Fruit fly (Drosophila melanogaster) whole organism, embryonic: ENCODE results near the gene CG46303.
A peak's percentile ranks its signal among the peaks of the same experiment; 100 is the strongest.

ENCODE experiments used
- Abd-B ChIP-seq: fragments of 200-800 bp; sonication (Bioruptor generic); optimal IDR thresholded peaks from 2 replicates; lab custom pipeline; 2018; ENCODE audit warnings: missing biosample characterization, mild to moderate bottlenecking, missing genetic modification characterization, moderate library complexity
- Atf3 ChIP-seq: fragments of 200-800 bp; sonication (Bioruptor generic); optimal IDR thresholded peaks from 3 replicates; lab custom pipeline; 2016; ENCODE audit warnings: missing biosample characterization, missing genetic modification characterization
- BtbVII ChIP-seq: fragments of 200-800 bp; sonication (Bioruptor generic); optimal IDR thresholded peaks from 3 replicates; lab custom pipeline; 2017; ENCODE audit warnings: missing biosample characterization, mild to moderate bottlenecking, missing genetic modification characterization
- CG12071 ChIP-seq: fragments of 200-800 bp; sonication (Bioruptor generic); optimal IDR thresholded peaks from 3 replicates; lab custom pipeline; 2018; ENCODE audit warnings: missing biosample characterization, mild to moderate bottlenecking, missing genetic modification characterization
- CG1603 ChIP-seq: fragments of 200-800 bp; sonication (Bioruptor generic); optimal IDR thresholded peaks from 2 replicates; lab custom pipeline; 2019; ENCODE audit warnings: missing biosample characterization, mild to moderate bottlenecking, missing genetic modification characterization, moderate library complexity
- CG16815 ChIP-seq: fragments of 200-800 bp; sonication (Bioruptor generic); optimal IDR thresholded peaks from 3 replicates; lab custom pipeline; 2017; ENCODE audit warnings: missing biosample characterization, mild to moderate bottlenecking, missing genetic modification characterization
- CG17568 ChIP-seq: fragments of 200-800 bp; sonication (Bioruptor generic); optimal IDR thresholded peaks from 2 replicates; lab custom pipeline; 2018; ENCODE audit warnings: missing biosample characterization, mild to moderate bottlenecking, missing genetic modification characterization, moderate library complexity
- CG30403 ChIP-seq: fragments of 200-800 bp; sonication (Bioruptor generic); optimal IDR thresholded peaks from 3 replicates; lab custom pipeline; 2016; ENCODE audit warnings: missing biosample characterization, missing genetic modification characterization
- CG3163 ChIP-seq: fragments of 200-800 bp; sonication (Bioruptor generic); optimal IDR thresholded peaks from 3 replicates; lab custom pipeline; 2016; ENCODE audit warnings: missing biosample characterization, missing genetic modification characterization
- CG5245 ChIP-seq: fragments of 200-800 bp; sonication (Bioruptor generic); optimal IDR thresholded peaks from 3 replicates; lab custom pipeline; 2016; ENCODE audit warnings: missing biosample characterization, missing genetic modification characterization
- CG6765 ChIP-seq: fragments of 200-800 bp; sonication (Bioruptor generic); optimal IDR thresholded peaks from 3 replicates; lab custom pipeline; 2017; ENCODE audit warnings: missing biosample characterization, mild to moderate bottlenecking, missing genetic modification characterization
- CG8281 ChIP-seq: fragments of 200-800 bp; sonication (Bioruptor generic); optimal IDR thresholded peaks from 2 replicates; lab custom pipeline; 2018; ENCODE audit warnings: missing biosample characterization, mild to moderate bottlenecking, missing genetic modification characterization, moderate library complexity
- CG8359 ChIP-seq: fragments of 200-800 bp; sonication (Bioruptor generic); optimal IDR thresholded peaks from 2 replicates; lab custom pipeline; 2017; ENCODE audit warnings: missing biosample characterization, mild to moderate bottlenecking, missing genetic modification characterization, borderline replicate concordance
- CG9797 ChIP-seq: fragments of 200-800 bp; sonication (Bioruptor generic); optimal IDR thresholded peaks from 3 replicates; lab custom pipeline; 2018; ENCODE audit warnings: missing biosample characterization, mild to moderate bottlenecking, missing genetic modification characterization
- Dek ChIP-seq: fragments of 200-800 bp; sonication (Bioruptor generic); optimal IDR thresholded peaks from 3 replicates; lab custom pipeline; 2019; ENCODE audit warnings: missing biosample characterization, mild to moderate bottlenecking, missing genetic modification characterization, moderate library complexity
- GATAe ChIP-seq: fragments of 200-800 bp; sonication (Bioruptor generic); conservative IDR thresholded peaks from 2 replicates; pipeline ENCODE4 v1.3.6; 2022; ENCODE audit warnings: missing biosample characterization, missing genetic modification characterization
- HLH54F ChIP-seq: fragments of 200-800 bp; sonication (Bioruptor generic); optimal IDR thresholded peaks from 3 replicates; lab custom pipeline; 2016; ENCODE audit warnings: missing biosample characterization, missing genetic modification characterization
- Lim3 ChIP-seq: fragments of 200-800 bp; sonication (Bioruptor generic); IDR thresholded peaks from 2 replicates; pipeline ENCODE4 v1.3.6; 2022; ENCODE audit warnings: missing biosample characterization, missing genetic modification characterization
- Mes4 ChIP-seq: fragments of 200-800 bp; sonication (Bioruptor generic); optimal IDR thresholded peaks from 2 replicates; lab custom pipeline; 2016; ENCODE audit warnings: missing biosample characterization, missing genetic modification characterization
- NC2β ChIP-seq: fragments of 200-800 bp; sonication (Bioruptor generic); optimal IDR thresholded peaks from 2 replicates; lab custom pipeline; 2016; ENCODE audit warnings: missing biosample characterization, missing genetic modification characterization
- NK7.1 ChIP-seq: fragments of 200-800 bp; sonication (Bioruptor generic); optimal IDR thresholded peaks from 3 replicates; lab custom pipeline; 2016; ENCODE audit warnings: missing biosample characterization, missing genetic modification characterization
- Neu2 ChIP-seq: fragments of 200-800 bp; sonication (Bioruptor generic); optimal IDR thresholded peaks from 3 replicates; lab custom pipeline; 2016; ENCODE audit warnings: missing biosample characterization, missing genetic modification characterization, borderline replicate concordance
- Nf-YA ChIP-seq: fragments of 200-800 bp; sonication (Bioruptor generic); IDR thresholded peaks from 2 replicates; pipeline ENCODE4 v1.3.6; 2022; ENCODE audit warnings: missing biosample characterization, missing genetic modification characterization
- Rfx ChIP-seq: fragments of 200-800 bp; sonication (Bioruptor generic); IDR thresholded peaks from 2 replicates; pipeline ENCODE4 v1.3.6; 2022; ENCODE audit warnings: missing biosample characterization, missing genetic modification characterization
- Scr ChIP-seq: fragments of 200-800 bp; sonication (Bioruptor generic); IDR thresholded peaks from 2 replicates; pipeline ENCODE4 v1.3.6; 2022; ENCODE audit warnings: missing biosample characterization, missing genetic modification characterization; ENCODE audit not compliant: partially characterized antibody
- Sry-δ ChIP-seq: fragments of 200-800 bp; sonication (Bioruptor generic); optimal IDR thresholded peaks from 2 replicates; lab custom pipeline; 2016; ENCODE audit warnings: missing biosample characterization, missing genetic modification characterization
- Ssrp ChIP-seq: fragments of 200-800 bp; sonication (Bioruptor generic); optimal IDR thresholded peaks from 2 replicates; lab custom pipeline; 2018; ENCODE audit warnings: missing biosample characterization, mild to moderate bottlenecking, missing genetic modification characterization, moderate library complexity
- Taf1 ChIP-seq: fragments of 200-800 bp; sonication (Bioruptor generic); IDR thresholded peaks from 2 replicates; pipeline ENCODE4 v1.3.6; 2022; ENCODE audit warnings: missing biosample characterization, missing genetic modification characterization
- Xrp1 ChIP-seq: fragments of 200-800 bp; sonication (Bioruptor generic); IDR thresholded peaks from 2 replicates; pipeline ENCODE4 v1.3.6; 2022; ENCODE audit warnings: missing biosample characterization, missing genetic modification characterization
- ap ChIP-seq: fragments of 200-800 bp; sonication (Bioruptor generic); IDR thresholded peaks from 2 replicates; pipeline ENCODE4 v1.3.6; 2022; ENCODE audit warnings: missing biosample characterization, missing genetic modification characterization
- ato ChIP-seq: fragments of 200-800 bp; sonication (Bioruptor generic); IDR thresholded peaks from 2 replicates; pipeline ENCODE4 v1.3.6; 2022; ENCODE audit warnings: missing biosample characterization, missing genetic modification characterization; ENCODE audit not compliant: partially characterized antibody
- btn ChIP-seq: fragments of 200-800 bp; sonication (Bioruptor generic); optimal IDR thresholded peaks from 2 replicates; lab custom pipeline; 2016; ENCODE audit warnings: missing biosample characterization, missing genetic modification characterization
- chm ChIP-seq: fragments of 200-800 bp; sonication (Bioruptor generic); IDR thresholded peaks from 2 replicates; pipeline ENCODE4 v1.3.6; 2022; ENCODE audit warnings: missing biosample characterization, missing genetic modification characterization
- crol ChIP-seq: fragments of 200-800 bp; sonication (Bioruptor generic); IDR thresholded peaks from 2 replicates; pipeline ENCODE4 v1.3.6; 2022; ENCODE audit warnings: missing biosample characterization, missing genetic modification characterization
- dimm ChIP-seq: fragments of 200-800 bp; sonication (Bioruptor generic); IDR thresholded peaks from 2 replicates; pipeline ENCODE4 v1.3.6; 2022; ENCODE audit warnings: missing biosample characterization, missing genetic modification characterization
- gsb-n ChIP-seq: fragments of 200-800 bp; sonication (Bioruptor generic); optimal IDR thresholded peaks from 3 replicates; lab custom pipeline; 2018; ENCODE audit warnings: missing biosample characterization, mild to moderate bottlenecking, missing genetic modification characterization
- h ChIP-seq: fragments of >200 bp; optimal IDR thresholded peaks from 2 replicates; lab custom pipeline; 2017
- ham ChIP-seq: fragments of 200-800 bp; sonication (Bioruptor generic); IDR thresholded peaks from 2 replicates; pipeline ENCODE4 v1.3.6; 2022; ENCODE audit warnings: missing biosample characterization, missing genetic modification characterization
- inv ChIP-seq: fragments of 200-800 bp; sonication (Bioruptor generic); IDR thresholded peaks from 2 replicates; pipeline ENCODE4 v1.3.6; 2022; ENCODE audit warnings: missing biosample characterization, missing genetic modification characterization; ENCODE audit not compliant: partially characterized antibody
- jumu ChIP-seq: fragments of 200-800 bp; sonication (Bioruptor generic); optimal IDR thresholded peaks from 3 replicates; lab custom pipeline; 2016; ENCODE audit warnings: missing biosample characterization, missing genetic modification characterization
- kni ChIP-seq: fragments of 200-800 bp; sonication (Bioruptor generic); optimal IDR thresholded peaks from 3 replicates; lab custom pipeline; 2017; ENCODE audit warnings: mild to moderate bottlenecking, missing biosample characterization, missing genetic modification reagents, missing genetic modification characterization
- lilli ChIP-seq: fragments of 200-800 bp; sonication (Bioruptor generic); optimal IDR thresholded peaks from 3 replicates; lab custom pipeline; 2016; ENCODE audit warnings: missing biosample characterization, missing genetic modification characterization
- peb ChIP-seq: fragments of 200-800 bp; sonication (Bioruptor generic); IDR thresholded peaks from 2 replicates; pipeline ENCODE4 v1.3.6; 2022; ENCODE audit warnings: missing biosample characterization, missing genetic modification characterization
- phol ChIP-seq: fragments of 200-800 bp; sonication (Bioruptor generic); optimal IDR thresholded peaks from 3 replicates; lab custom pipeline; 2018; ENCODE audit warnings: missing biosample characterization, mild to moderate bottlenecking, missing genetic modification characterization, moderate library complexity
- sens-2 ChIP-seq: fragments of 200-800 bp; sonication (Bioruptor generic); IDR thresholded peaks from 2 replicates; pipeline ENCODE4 v1.3.6; 2022; ENCODE audit warnings: missing biosample characterization, missing genetic modification characterization
- slou ChIP-seq: fragments of 200-800 bp; sonication (Bioruptor generic); optimal IDR thresholded peaks from 3 replicates; lab custom pipeline; 2016; ENCODE audit warnings: missing biosample characterization, missing genetic modification characterization
- sob ChIP-seq: fragments of 200-800 bp; sonication (Bioruptor generic); IDR thresholded peaks from 2 replicates; pipeline ENCODE4 v1.3.6; 2022; ENCODE audit warnings: missing biosample characterization, missing genetic modification characterization
- sqz ChIP-seq: fragments of 200-800 bp; sonication (Bioruptor generic); optimal IDR thresholded peaks from 3 replicates; lab custom pipeline; 2018; ENCODE audit warnings: missing biosample characterization, mild to moderate bottlenecking, missing genetic modification characterization
- tll ChIP-seq, 2 experiments: fragments of 200-800 bp in 1 of 2; fragments of >200 bp in 1 of 2; sonication (Bioruptor generic) in 1 of 2; optimal IDR thresholded peaks; 2 replicates each; lab custom pipeline; 2017 to 2019; ENCODE audit warnings: missing biosample characterization in 2 of 2, missing genetic modification characterization in 2 of 2, mild to moderate bottlenecking in 1 of 2, moderate library complexity in 1 of 2
- tup ChIP-seq: fragments of 200-800 bp; sonication (Bioruptor generic); optimal IDR thresholded peaks from 2 replicates; lab custom pipeline; 2016; ENCODE audit warnings: missing biosample characterization, mild to moderate bottlenecking, missing genetic modification characterization, moderate library complexity
- wek ChIP-seq: fragments of 200-800 bp; sonication (Bioruptor generic); optimal IDR thresholded peaks from 3 replicates; lab custom pipeline; 2018; ENCODE audit warnings: missing biosample characterization, mild to moderate bottlenecking, missing genetic modification characterization, moderate library complexity

The CG46303 gene

DNA sequence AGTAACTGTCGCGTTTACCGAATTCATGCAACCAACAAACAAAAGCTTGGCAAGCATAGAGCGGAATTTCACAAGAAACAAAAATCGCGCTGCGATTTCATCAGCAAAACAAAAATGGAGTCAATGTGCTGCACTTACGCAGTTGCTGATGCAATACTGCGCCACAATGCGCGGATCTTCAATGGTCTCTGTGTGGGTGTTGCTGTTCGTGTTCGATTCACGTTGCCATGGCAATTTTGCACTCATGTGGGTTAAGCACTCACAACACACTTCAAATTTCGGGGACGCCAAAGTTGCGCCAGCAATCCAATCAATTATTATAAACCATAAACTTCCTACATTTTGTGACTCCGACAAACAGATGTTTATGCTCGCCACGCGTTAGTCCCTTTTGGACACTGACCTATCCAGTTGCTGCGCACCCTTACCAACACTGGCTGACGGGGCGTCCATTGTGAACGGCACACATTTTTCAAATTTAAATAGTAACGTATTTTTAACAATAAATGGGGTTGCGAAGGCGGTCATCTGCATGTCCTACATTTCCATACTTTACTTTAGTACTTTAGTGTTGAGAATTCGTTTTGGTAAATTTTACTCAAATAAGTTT lies 40.4 kb downstream of the CG46303 start, which contains the start of gene CG2017 (continued):
- TF ChIP-seq slou (GFP tag; lab: Kevin White, UChicago) (no peak), gsb-n (tag; lab: Kevin White, UChicago) (peak; percentile 42), Sry-δ (GFP tag; lab: Kevin White, UChicago) (peak; percentile 54), Scr (no peak; the same call in 1 of the 2 replicates), Dek (tag; lab: Kevin White, UChicago) (no peak), sqz (no peak), CG3163 (GFP tag; lab: Kevin White, UChicago) (peak; percentile 28), CG8359 (GFP tag; lab: Kevin White, UChicago) (no peak), phol (tag; lab: Kevin White, UChicago) (peak; percentile 84), ham (GFP tag; lab: Robert Waterston, UW) (no peak), peb (no peak), GATAe (GFP tag; lab: Robert Waterston, UW) (no peak), dimm (GFP tag; lab: Robert Waterston, UW) (no peak), inv (GFP tag; lab: Robert Waterston, UW) (no peak), tup (GFP tag; lab: Kevin White, UChicago) (no peak), CG6765 (GFP tag; lab: Kevin White, UChicago) (no peak), kni (GFP tag; lab: Kevin White, UChicago) (peak; percentile 8), CG1603 (tag; lab: Kevin White, UChicago) (peak; percentile 90), CG5245 (peak; percentile 34), ato (GFP tag; lab: Robert Waterston, UW) (no peak), Ssrp (tag; lab: Kevin White, UChicago) (no peak), sens-2 (GFP tag; lab: Robert Waterston, UW) (no peak), Lim3 (no peak), ap (GFP tag; lab: Robert Waterston, UW) (no peak), CG8281 (tag; lab: Kevin White, UChicago) (no peak), sob (GFP tag; lab: Robert Waterston, UW) (peak; percentile 78), CG30403 (GFP tag; lab: Kevin White, UChicago) (peak; percentile 26), crol (no peak), Xrp1 (no peak), BtbVII (no peak), Rfx (GFP tag; lab: Robert Waterston, UW) (peak; percentile 79), CG16815 (no peak), wek (GFP tag; lab: Kevin White, UChicago) (no peak), NK7.1 (no peak), Abd-B (GFP tag; lab: Kevin White, UChicago) (peak; percentile 55), HLH54F (GFP tag; lab: Kevin White, UChicago) (peak; percentile 71), btn (GFP tag; lab: Kevin White, UChicago) (no peak), Atf3 (peak; percentile 31), jumu (GFP tag; lab: Kevin White, UChicago) (peak; percentile 61), Nf-YA (GFP tag; lab: Robert Waterston, UW) (no peak), chm (no peak), NC2β (GFP tag; lab: Kevin White, UChicago) (no peak), Taf1 (GFP tag; lab: Robert Waterston, UW) (no peak), Neu2 (no peak), lilli (GFP tag; lab: Kevin White, UChicago) (peak; percentile 29), CG12071 (no peak), Mes4 (GFP tag; lab: Kevin White, UChicago) (no peak), h (lab: Kevin White, UChicago) (no peak), CG17568 (GFP tag; lab: Kevin White, UChicago) (no peak), CG9797 (GFP tag; lab: Kevin White, UChicago) (peak; percentile 83), tll (GFP tag; optimal IDR thresholded peaks at IDR 0.05; lab: Kevin White, UChicago) (peak; percentile 28 to 84)
